Fruit fly (Drosophila melanogaster) whole organism, embryonic: ENCODE results near the gene nmdyn-D6.

Experiments
- BtbVII ChIP-seq: fragments of 200-800 bp; sonication (Bioruptor generic); optimal IDR thresholded peaks from 3 replicates; lab custom pipeline; 2017; ENCODE audit warnings: missing biosample characterization, mild to moderate bottlenecking, missing genetic modification characterization
- CG10431 ChIP-seq: fragments of 200-800 bp; sonication (Bioruptor generic); optimal IDR thresholded peaks from 3 replicates; lab custom pipeline; 2018; ENCODE audit warnings: missing biosample characterization, mild to moderate bottlenecking, missing genetic modification characterization
- CG12744 ChIP-seq: fragments of 200-800 bp; sonication (Bioruptor generic); optimal IDR thresholded peaks from 2 replicates; lab custom pipeline; 2016; ENCODE audit warnings: missing biosample characterization, missing genetic modification characterization
- CG13624 ChIP-seq: fragments of 200-800 bp; sonication (Bioruptor generic); optimal IDR thresholded peaks from 2 replicates; lab custom pipeline; 2016; ENCODE audit warnings: missing biosample characterization, missing genetic modification characterization
- CG14441 ChIP-seq: fragments of 200-800 bp; sonication (Bioruptor generic); IDR thresholded peaks from 2 replicates; pipeline ENCODE4 v1.3.6; 2022; ENCODE audit warnings: missing biosample characterization, missing genetic modification characterization
- CG1529 ChIP-seq: fragments of 200-800 bp; sonication (Bioruptor generic); optimal IDR thresholded peaks from 3 replicates; lab custom pipeline; 2018; ENCODE audit warnings: missing biosample characterization, missing genetic modification characterization
- CG17361 ChIP-seq: fragments of 200-800 bp; sonication (Bioruptor generic); IDR thresholded peaks from 3 replicates; pipeline ENCODE4 v1.3.6; 2022; ENCODE audit warnings: missing biosample characterization, missing genetic modification characterization
- CG17802 ChIP-seq: fragments of 200-800 bp; sonication (Bioruptor generic); optimal IDR thresholded peaks from 2 replicates; lab custom pipeline; 2018; ENCODE audit warnings: missing biosample characterization, mild to moderate bottlenecking, missing genetic modification characterization, moderate library complexity
- CG17829 ChIP-seq: fragments of 200-800 bp; optimal IDR thresholded peaks from 2 replicates; lab custom pipeline; 2019; ENCODE audit warnings: missing biosample characterization, mild to moderate bottlenecking, missing genetic modification characterization, moderate library complexity
- CG1832 ChIP-seq: fragments of 200-800 bp; sonication (Bioruptor generic); optimal IDR thresholded peaks from 2 replicates; lab custom pipeline; 2017; ENCODE audit warnings: missing biosample characterization, mild to moderate bottlenecking, missing genetic modification characterization, inconsistent platforms
- CG18764 ChIP-seq: fragments of 200-800 bp; sonication (Bioruptor generic); optimal IDR thresholded peaks from 3 replicates; lab custom pipeline; 2016; ENCODE audit warnings: missing biosample characterization, missing genetic modification characterization
- CG30403 ChIP-seq: fragments of 200-800 bp; sonication (Bioruptor generic); optimal IDR thresholded peaks from 3 replicates; lab custom pipeline; 2016; ENCODE audit warnings: missing biosample characterization, missing genetic modification characterization
- CG31388 ChIP-seq: fragments of 200-800 bp; sonication (Bioruptor generic); optimal IDR thresholded peaks from 2 replicates; lab custom pipeline; 2016; ENCODE audit warnings: missing biosample characterization, missing genetic modification characterization
- CG32772 ChIP-seq: fragments of 200-800 bp; sonication (Bioruptor generic); IDR thresholded peaks from 2 replicates; pipeline ENCODE4 v1.3.6; 2022; ENCODE audit warnings: missing biosample characterization, missing genetic modification characterization
- CG34422 ChIP-seq: fragments of 200-800 bp; sonication (Bioruptor generic); IDR thresholded peaks from 3 replicates; pipeline ENCODE4 v1.3.6; 2022; ENCODE audit warnings: missing biosample characterization, missing genetic modification characterization
- CG3726 ChIP-seq: fragments of 200-800 bp; sonication (Bioruptor generic); IDR thresholded peaks from 3 replicates; pipeline ENCODE4, ENCODE4 v1.3.6; 2022; ENCODE audit warnings: missing biosample characterization, missing genetic modification characterization
- CG4707 ChIP-seq: fragments of 200-800 bp; sonication (Bioruptor generic); optimal IDR thresholded peaks from 2 replicates; lab custom pipeline; 2018; ENCODE audit warnings: missing biosample characterization, mild to moderate bottlenecking, missing genetic modification characterization, moderate library complexity
- CG6765 ChIP-seq: fragments of 200-800 bp; sonication (Bioruptor generic); optimal IDR thresholded peaks from 3 replicates; lab custom pipeline; 2017; ENCODE audit warnings: missing biosample characterization, mild to moderate bottlenecking, missing genetic modification characterization
- CG7271 ChIP-seq: fragments of 200-800 bp; sonication (Bioruptor generic); optimal IDR thresholded peaks from 2 replicates; lab custom pipeline; 2018; ENCODE audit warnings: missing biosample characterization, mild to moderate bottlenecking, missing genetic modification characterization, moderate library complexity
- CG8290 ChIP-seq, 3 experiments: fragments of 200-800 bp; sonication (Bioruptor generic); optimal IDR thresholded peaks; 2 replicates each; lab custom pipeline; 2016 to 2019; ENCODE audit warnings: missing biosample characterization in 3 of 3, missing genetic modification characterization in 3 of 3, mild to moderate bottlenecking in 2 of 3, moderate library complexity in 1 of 3
- HHEX ChIP-seq: fragments of 200-800 bp; sonication (Bioruptor generic); optimal IDR thresholded peaks from 3 replicates; lab custom pipeline; 2017; ENCODE audit warnings: missing biosample characterization, mild to moderate bottlenecking, missing genetic modification characterization, missing genetic modification reagents
- Myb ChIP-seq: fragments of 200-800 bp; sonication (Bioruptor generic); optimal IDR thresholded peaks from 2 replicates; lab custom pipeline; 2016; ENCODE audit warnings: missing biosample characterization, missing genetic modification characterization
- Opbp ChIP-seq: fragments of 200-800 bp; sonication (Bioruptor generic); IDR thresholded peaks from 3 replicates; pipeline ENCODE4 v1.3.6; 2022; ENCODE audit warnings: missing biosample characterization, missing genetic modification characterization; ENCODE audit not compliant: partially characterized antibody
- Rx ChIP-seq: fragments of 200-800 bp; sonication (Bioruptor generic); IDR thresholded peaks from 2 replicates; pipeline ENCODE4 v1.3.6; 2022; ENCODE audit warnings: missing biosample characterization, missing genetic modification characterization
- Sox100B ChIP-seq: fragments of 200-800 bp; sonication (Bioruptor generic); optimal IDR thresholded peaks from 3 replicates; lab custom pipeline; 2018; ENCODE audit warnings: missing biosample characterization, mild to moderate bottlenecking, missing genetic modification characterization
- Sry-δ ChIP-seq: fragments of 200-800 bp; sonication (Bioruptor generic); optimal IDR thresholded peaks from 2 replicates; lab custom pipeline; 2016; ENCODE audit warnings: missing biosample characterization, missing genetic modification characterization
- TFAM ChIP-seq: fragments of 200-800 bp; sonication (Bioruptor generic); optimal IDR thresholded peaks from 2 replicates; lab custom pipeline; 2017; ENCODE audit warnings: missing biosample characterization, missing genetic modification characterization, inconsistent platforms
- az2 ChIP-seq: fragments of 200-800 bp; sonication (Bioruptor generic); optimal IDR thresholded peaks from 3 replicates; lab custom pipeline; 2016; ENCODE audit warnings: missing biosample characterization, missing genetic modification characterization
- dysf ChIP-seq: fragments of 200-800 bp; sonication (Bioruptor generic); IDR thresholded peaks from 3 replicates; pipeline ENCODE4 v1.3.6; 2022; ENCODE audit warnings: missing biosample characterization, missing genetic modification characterization
- ems ChIP-seq: fragments of 200-800 bp; sonication (Bioruptor generic); optimal IDR thresholded peaks from 3 replicates; lab custom pipeline; 2016; ENCODE audit warnings: missing biosample characterization, missing genetic modification characterization
- ewg ChIP-seq: fragments of 200-800 bp; sonication (Bioruptor generic); optimal IDR thresholded peaks from 3 replicates; lab custom pipeline; 2017; ENCODE audit warnings: mild to moderate bottlenecking, missing biosample characterization, missing genetic modification reagents, missing genetic modification characterization
- fd64A ChIP-seq: fragments of 200-800 bp; sonication (Bioruptor generic); optimal IDR thresholded peaks from 3 replicates; lab custom pipeline; 2018; ENCODE audit warnings: missing biosample characterization, mild to moderate bottlenecking, missing genetic modification characterization
- gcm ChIP-seq: fragments of 200-800 bp; sonication (Bioruptor generic); optimal IDR thresholded peaks from 2 replicates; lab custom pipeline; 2019; ENCODE audit warnings: missing biosample characterization, mild to moderate bottlenecking, missing genetic modification characterization, moderate library complexity
- gro ChIP-seq: fragments of 200-800 bp; sonication (Bioruptor generic); optimal IDR thresholded peaks from 2 replicates; lab custom pipeline; 2016; ENCODE audit warnings: missing biosample characterization, missing genetic modification characterization
- hb ChIP-seq: fragments of 200-800 bp; sonication (Bioruptor generic); IDR thresholded peaks from 3 replicates; pipeline ENCODE4 v1.3.6; 2022; ENCODE audit warnings: missing biosample characterization, missing genetic modification characterization; ENCODE audit not compliant: partially characterized antibody
- hkb ChIP-seq, 2 experiments: fragments of 200-800 bp in 1 of 2; fragments of >200 bp in 1 of 2; sonication (Bioruptor generic) in 1 of 2; IDR thresholded peaks in 1 of 2; optimal IDR thresholded peaks in 1 of 2; 2 replicates each; pipeline versions ENCODE4 v1.3.6 to Lab custom; 2017 to 2022; ENCODE audit warnings: missing biosample characterization in 1 of 2, missing genetic modification characterization in 1 of 2
- lab ChIP-seq: fragments of 200-800 bp; sonication (Bioruptor generic); optimal IDR thresholded peaks from 3 replicates; lab custom pipeline; 2017; ENCODE audit warnings: missing biosample characterization, missing genetic modification characterization, mild to moderate bottlenecking, moderate library complexity, missing genetic modification reagents
- p53 ChIP-seq: fragments of 200-800 bp; sonication (Bioruptor generic); optimal IDR thresholded peaks from 2 replicates; lab custom pipeline; 2016; ENCODE audit warnings: missing biosample characterization, missing genetic modification characterization
- pan ChIP-seq, 4 experiments: fragments of >200 bp in 3 of 4; fragments of 200-800 bp in 1 of 4; sonication (Bioruptor generic) in 1 of 4; optimal IDR thresholded peaks in 3 of 4; IDR thresholded peaks in 1 of 4; 2 replicates each; pipeline versions ENCODE4 v1.3.6 to Lab custom; 2017 to 2022; ENCODE audit warnings: missing biosample characterization in 2 of 4, missing genetic modification characterization in 2 of 4, mixed read lengths in 1 of 4
- ranshi ChIP-seq: fragments of 200-800 bp; sonication (Bioruptor generic); IDR thresholded peaks from 2 replicates; pipeline ENCODE4 v1.3.6; 2022; ENCODE audit warnings: missing biosample characterization, missing genetic modification characterization
- sens-2 ChIP-seq: fragments of 200-800 bp; sonication (Bioruptor generic); IDR thresholded peaks from 2 replicates; pipeline ENCODE4 v1.3.6; 2022; ENCODE audit warnings: missing biosample characterization, missing genetic modification characterization
- seq ChIP-seq: fragments of 200-800 bp; sonication (Bioruptor generic); IDR thresholded peaks from 2 replicates; pipeline ENCODE4 v1.3.6; 2022; ENCODE audit warnings: missing biosample characterization, missing genetic modification characterization
- stwl ChIP-seq: fragments of 200-800 bp; sonication (Bioruptor generic); optimal IDR thresholded peaks from 3 replicates; lab custom pipeline; 2018; ENCODE audit warnings: missing biosample characterization, mild to moderate bottlenecking, missing genetic modification characterization, moderate library complexity
- sug ChIP-seq: fragments of 200-800 bp; optimal IDR thresholded peaks from 2 replicates; lab custom pipeline; 2019; ENCODE audit warnings: missing biosample characterization, mild to moderate bottlenecking, missing genetic modification characterization, moderate library complexity
- tll ChIP-seq, 2 experiments: fragments of 200-800 bp in 1 of 2; fragments of >200 bp in 1 of 2; sonication (Bioruptor generic) in 1 of 2; optimal IDR thresholded peaks; 2 replicates each; lab custom pipeline; 2017 to 2019; ENCODE audit warnings: missing biosample characterization in 2 of 2, missing genetic modification characterization in 2 of 2, mild to moderate bottlenecking in 1 of 2, moderate library complexity in 1 of 2
- z ChIP-seq: fragments of 200-800 bp; sonication (Bioruptor generic); IDR thresholded peaks from 3 replicates; pipeline ENCODE4 v1.3.6; 2022; ENCODE audit warnings: missing biosample characterization, missing genetic modification characterization
- zen2 ChIP-seq: fragments of 200-800 bp; sonication (Bioruptor generic); IDR thresholded peaks from 3 replicates; pipeline ENCODE4 v1.3.6; 2022; ENCODE audit warnings: missing biosample characterization, missing genetic modification characterization; ENCODE audit not compliant: partially characterized antibody
- zf30C ChIP-seq: fragments of 200-800 bp; sonication (Bioruptor generic); optimal IDR thresholded peaks from 3 replicates; lab custom pipeline; 2018; ENCODE audit warnings: missing biosample characterization, mild to moderate bottlenecking, missing genetic modification characterization

The nmdyn-D6 gene

dm6 chrX:14612302-14612701 is 28.8 kb downstream of the nmdyn-D6 start (continued):
- TF ChIP-seq HHEX (GFP tag; lab: Kevin White, UChicago) (peak; percentile 76), dysf (GFP tag; lab: Robert Waterston, UW) (peak; percentile 83), CG4707 (peak; percentile 76), CG32772 (peak; percentile 82), Sry-δ (GFP tag; lab: Kevin White, UChicago) (no peak), CG13624 (no peak), ranshi (GFP tag; lab: Robert Waterston, UW) (peak; percentile 80), CG1832 (no peak), sug (tag; lab: Kevin White, UChicago) (peak; percentile 21), Sox100B (GFP tag; lab: Kevin White, UChicago) (peak; percentile 79), fd64A (peak; percentile 59), ewg (GFP tag; lab: Kevin White, UChicago) (peak; percentile 76), Myb (no peak), sens-2 (peak; percentile 77), pan (optimal IDR thresholded peaks at IDR 0.05; lab: Kevin White, UChicago) (no peak), pan (GFP tag; optimal IDR thresholded peaks at IDR 0.05 in 1 of 2, IDR thresholded peaks at IDR 0.05 in 1 of 2) (peak in 1 of 2 experiments; percentile 87), CG8290 (GFP tag; optimal IDR thresholded peaks at IDR 0.05; lab: Kevin White, UChicago) (peak; percentile 0), CG8290 (tag; optimal IDR thresholded peaks at IDR 0.05; lab: Kevin White, UChicago) (no peak), CG18764 (peak; percentile 48), z (GFP tag; lab: Robert Waterston, UW) (0 out of 3 replicates have a peak, but pooled peaks have one; percentile 30), CG7271 (tag; lab: Kevin White, UChicago) (peak; percentile 27), gro (GFP tag; lab: Kevin White, UChicago) (no peak), Opbp (GFP tag; lab: Robert Waterston, UW) (no peak), stwl (tag; lab: Kevin White, UChicago) (peak; percentile 25), az2 (GFP tag; lab: Kevin White, UChicago) (peak; percentile 78), CG14441 (GFP tag; lab: Robert Waterston, UW) (peak; percentile 83), CG30403 (peak; percentile 72), TFAM (GFP tag; lab: Kevin White, UChicago) (peak; percentile 43), seq (GFP tag; lab: Robert Waterston, UW) (0 out of 2 replicates have a peak, but pooled peaks have one; percentile 21), zen2 (no peak), hkb (optimal IDR thresholded peaks at IDR 0.05; lab: Kevin White, UChicago) (no peak), hkb (GFP tag; IDR thresholded peaks at IDR 0.05; lab: Robert Waterston, UW) (peak; percentile 88), CG17361 (GFP tag; lab: Robert Waterston, UW) (peak; percentile 89), CG17829 (tag; lab: Kevin White, UChicago) (peak; percentile 90), hb (GFP tag; lab: Robert Waterston, UW) (0 out of 3 replicates have a peak, but pooled peaks have one; percentile 16), CG31388 (no peak), tll (GFP tag; optimal IDR thresholded peaks at IDR 0.05; lab: Kevin White, UChicago) (no peak), Rx (GFP tag; lab: Robert Waterston, UW) (peak; percentile 69), ems (peak; percentile 43), CG34422 (GFP tag; lab: Robert Waterston, UW) (peak; percentile 81), BtbVII (GFP tag; lab: Kevin White, UChicago) (peak; percentile 57), CG1529 (peak; percentile 72), zf30C (no peak), CG10431 (GFP tag; lab: Kevin White, UChicago) (peak; percentile 53), CG6765 (GFP tag; lab: Kevin White, UChicago) (peak; percentile 3), lab (GFP tag; lab: Kevin White, UChicago) (peak; percentile 83), CG3726 (GFP tag; lab: Robert Waterston, UW) (peak; percentile 60; the same call in 2 of the 3 replicates), gcm (peak; percentile 79), CG12744 (no peak), CG17802 (tag; lab: Kevin White, UChicago) (peak; percentile 55), p53 (no peak)
